Worm (Caenorhabditis elegans): ENCODE data around the gene apd-3.

The apd-3 gene

ce11 chrII:3546381-3546931 lies at the start of gene apd-3:
TSS of gene apd-3 (minus strand) at chrII:3546431.
- TF ChIP-seq mab-5 (tag; optimal IDR thresholded peaks at IDR 0.05), result no peak
- TF ChIP-seq ztf-4 (tag; optimal IDR thresholded peaks at IDR 0.05), result no peak
- TF ChIP-seq lin-13 (GFP tag; optimal IDR thresholded peaks at IDR 0.05), result no peak
- no peak for TF ChIP-seq nhr-21 (tag; optimal IDR thresholded peaks at IDR 0.05)
- no peak for TF ChIP-seq peb-1 (tag; optimal IDR thresholded peaks at IDR 0.05)
- no peak for TF ChIP-seq C34F6.9 (tag; optimal IDR thresholded peaks at IDR 0.05)

DNA sequence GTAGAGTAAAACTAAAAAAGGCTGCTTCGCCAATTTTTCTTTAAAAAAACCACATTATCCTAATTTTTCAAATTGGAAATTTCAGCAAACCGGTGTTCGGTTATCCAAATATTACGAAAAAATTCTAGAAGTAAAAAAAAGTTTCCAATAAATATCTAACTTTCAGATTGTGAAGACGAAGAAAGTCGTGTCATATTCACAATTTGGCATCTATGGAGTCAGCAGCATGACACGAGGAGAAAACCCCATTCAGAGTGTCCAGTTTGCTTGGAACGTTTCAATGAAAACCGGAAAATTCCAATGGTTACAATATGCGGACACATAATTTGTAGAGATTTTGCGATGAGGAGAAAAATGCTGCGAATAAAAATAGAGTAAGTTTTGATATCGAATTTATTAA lies 49.1 kb upstream of the apd-3 start, which contains the start of gene Y49F6A.12:
Gene Y49F6A.12, plus strand, starts transcription at position 301 of the 400 bp plus-strand sequence.
- TF ChIP-seq elt-3 (tag; optimal IDR thresholded peaks at IDR 0.05), result no peak
- TF ChIP-seq sem-4 (tag; optimal IDR thresholded peaks at IDR 0.05), result no peak
- no peak for TF ChIP-seq dmd-4 (tag; optimal IDR thresholded peaks at IDR 0.05)
- TF ChIP-seq ztf-1 (GFP tag; conservative IDR thresholded peaks at IDR 0.05), result no peak
- no peak for TF ChIP-seq nhr-77 (tag; optimal IDR thresholded peaks at IDR 0.05)
- no peak for TF ChIP-seq elt-1 (tag; optimal IDR thresholded peaks at IDR 0.05)
- no peak for TF ChIP-seq lsy-2 (tag; optimal IDR thresholded peaks at IDR 0.05)

DNA sequence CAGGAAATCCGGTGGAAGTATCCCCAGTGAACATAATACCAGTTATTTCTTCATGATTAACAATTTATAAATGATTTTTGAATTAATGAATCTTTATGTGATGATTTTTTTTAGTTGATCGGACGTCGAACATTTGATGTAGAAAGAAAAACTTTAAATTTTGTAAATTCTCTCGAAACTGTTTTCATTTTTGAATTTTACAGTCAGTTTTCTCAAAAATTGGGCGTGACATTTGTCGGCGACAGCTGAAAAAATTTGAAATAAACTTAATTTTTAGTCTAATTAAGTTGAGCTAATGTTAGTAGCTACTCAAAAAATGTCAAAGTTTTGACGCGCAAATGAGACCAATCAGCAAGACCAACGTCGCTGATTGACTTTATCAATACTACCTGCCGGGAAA lies 37.2 kb upstream of the apd-3 start, which contains the start of gene srh-60:
Gene srh-60, plus strand, starts transcription at position 301 of the 400 bp plus-strand sequence.
- TF ChIP-seq nhr-129 (tag; optimal IDR thresholded peaks at IDR 0.05) (no peak), alr-1 (tag; optimal IDR thresholded peaks at IDR 0.05) (no peak), nhr-21 (tag; optimal IDR thresholded peaks at IDR 0.05) (no peak), lin-11 (tag; optimal IDR thresholded peaks at IDR 0.05) (no peak), nhr-23 (tag; optimal IDR thresholded peaks at IDR 0.05) (no peak), mab-5 (tag; optimal IDR thresholded peaks at IDR 0.05) (no peak)

DNA sequence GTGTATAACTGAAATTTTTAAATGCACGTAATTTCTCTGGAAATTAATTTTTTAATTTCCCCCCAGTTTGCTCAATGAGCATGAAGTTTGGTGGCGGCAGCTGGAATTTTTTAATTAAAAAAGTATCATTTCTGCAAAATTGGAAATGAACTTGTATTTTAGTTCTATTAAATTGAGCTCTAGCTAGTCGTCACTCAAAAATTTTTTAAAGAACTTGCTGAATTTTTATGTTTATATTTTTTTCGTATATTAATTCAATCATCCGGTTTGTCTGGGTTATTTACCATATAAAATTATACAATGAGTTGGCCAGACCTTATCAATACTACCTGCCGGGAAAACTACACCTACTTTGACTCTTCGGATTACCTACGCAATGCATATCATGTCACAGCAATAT lies 35.5 kb upstream of the apd-3 start, which contains the start of gene srh-59:
Gene srh-59, plus strand, starts transcription at position 301 of the 400 bp plus-strand sequence.
- TF ChIP-seq skn-1 (tag; optimal IDR thresholded peaks at IDR 0.05) (no peak), sma-3 (GFP tag; optimal IDR thresholded peaks at IDR 0.05) (no peak), unc-39 (tag; optimal IDR thresholded peaks at IDR 0.05) (no peak), unc-55 (GFP tag; optimal IDR thresholded peaks at IDR 0.05) (no peak)

ce11 chrII:3579767-3580166 lies 33.5 kb upstream of the apd-3 start, which contains the start of gene clec-134:
TSS of gene clec-134 (plus strand) at chrII:3580067.
- TF ChIP-seq elt-3 (tag; optimal IDR thresholded peaks at IDR 0.05) (no peak), crh-2 (tag; optimal IDR thresholded peaks at IDR 0.05) (no peak), snpc-4 (tag; optimal IDR thresholded peaks at IDR 0.05) (no peak)

DNA sequence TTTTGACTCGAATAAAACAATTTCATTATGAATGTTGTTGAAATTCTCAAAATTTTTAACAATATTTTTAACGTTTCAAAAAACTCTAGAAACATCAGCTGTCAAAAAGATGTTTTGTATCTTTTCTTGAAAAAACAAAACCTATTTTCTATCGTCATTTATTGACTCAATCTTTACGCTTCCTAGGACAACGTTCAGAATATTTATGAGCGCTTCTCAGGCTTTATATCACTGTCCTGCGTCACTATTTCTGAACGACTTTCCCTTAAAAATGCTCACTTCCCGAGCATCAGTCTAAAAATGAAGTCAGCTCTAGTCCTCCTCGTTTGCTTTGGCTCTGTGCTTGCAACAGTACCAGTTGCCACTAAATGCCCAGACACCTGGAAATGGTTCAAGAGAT lies 31.9 kb upstream of the apd-3 start, which contains the start of gene clec-133:
Gene clec-133, plus strand, starts transcription at position 301 of the 400 bp plus-strand sequence.
- TF ChIP-seq unc-39 (tag; optimal IDR thresholded peaks at IDR 0.05), result no peak

ce11 chrII:3576742-3577141 lies 30.5 kb upstream of the apd-3 start, which contains the start of gene clec-132:
TSS of gene clec-132 (plus strand) at chrII:3577042.
- TF ChIP-seq gmeb-1 (tag; optimal IDR thresholded peaks at IDR 0.05) (no peak), ztf-1 (GFP tag; conservative IDR thresholded peaks at IDR 0.05) (no peak), F13H6.1 (tag; optimal IDR thresholded peaks at IDR 0.05) (no peak), unc-55 (GFP tag; optimal IDR thresholded peaks at IDR 0.05) (no peak), ama-1 (optimal IDR thresholded peaks at IDR 0.05) (no peak), nhr-23 (tag; optimal IDR thresholded peaks at IDR 0.05) (no peak), ceh-82 (tag; optimal IDR thresholded peaks at IDR 0.05) (no peak), nhr-11 (tag; optimal IDR thresholded peaks at IDR 0.05) (no peak), mab-5 (tag; optimal IDR thresholded peaks at IDR 0.05) (no peak), ztf-4 (tag; optimal IDR thresholded peaks at IDR 0.05) (no peak), blmp-1 (tag; optimal IDR thresholded peaks at IDR 0.05; ENCODE audit: insufficient read depth) (no peak), alr-1 (tag; optimal IDR thresholded peaks at IDR 0.05) (no peak), snpc-4 (tag; optimal IDR thresholded peaks at IDR 0.05) (no peak), C34F6.9 (tag; optimal IDR thresholded peaks at IDR 0.05) (no peak), peb-1 (tag; optimal IDR thresholded peaks at IDR 0.05) (no peak), ceh-16 (tag; optimal IDR thresholded peaks at IDR 0.05) (no peak), R02D3.7 (tag; optimal IDR thresholded peaks at IDR 0.05) (no peak), sma-3 (GFP tag; optimal IDR thresholded peaks at IDR 0.05) (no peak)

Measured in whole organism, L2 larva.